Fruit fly (Drosophila melanogaster) whole organism, prepupa: Measurements from ENCODE around the gene ND-15.

Source experiments
- CG10631 ChIP-seq: fragments of 200-800 bp; sonication (Bioruptor generic); optimal IDR thresholded peaks from 2 replicates; lab custom pipeline; 2016; ENCODE audit warnings: missing biosample characterization, missing genetic modification characterization
- CG10669 ChIP-seq: fragments of 200-800 bp; sonication (Bioruptor generic); optimal IDR thresholded peaks from 3 replicates; lab custom pipeline; 2018; ENCODE audit warnings: missing biosample characterization, mild to moderate bottlenecking, missing genetic modification characterization, moderate library complexity
- CG11294 ChIP-seq: fragments of 200-800 bp; sonication (Bioruptor generic); IDR thresholded peaks from 2 replicates; pipeline ENCODE4 v1.3.6; 2022; ENCODE audit warnings: missing biosample characterization, missing genetic modification characterization
- CG11762 ChIP-seq: fragments of 200-800 bp; sonication (Bioruptor generic); optimal IDR thresholded peaks from 3 replicates; lab custom pipeline; 2016; ENCODE audit warnings: missing biosample characterization, missing genetic modification characterization; ENCODE audit not compliant: insufficient read depth
- CG11902 ChIP-seq: fragments of 200-800 bp; sonication (Bioruptor generic); optimal IDR thresholded peaks from 3 replicates; lab custom pipeline; 2016; ENCODE audit warnings: missing biosample characterization, missing genetic modification characterization
- CG1621 ChIP-seq: fragments of 200-800 bp; sonication (Bioruptor generic); optimal IDR thresholded peaks from 3 replicates; lab custom pipeline; 2018; ENCODE audit warnings: missing biosample characterization, mild to moderate bottlenecking, missing genetic modification characterization
- CG32006 ChIP-seq: fragments of 200-800 bp; sonication (Bioruptor generic); optimal IDR thresholded peaks from 3 replicates; lab custom pipeline; 2017; ENCODE audit warnings: missing biosample characterization, mild to moderate bottlenecking, missing genetic modification characterization
- CG3919 ChIP-seq: fragments of 200-800 bp; sonication (Bioruptor generic); optimal IDR thresholded peaks from 3 replicates; lab custom pipeline; 2016; ENCODE audit warnings: missing biosample characterization, missing genetic modification characterization
- CG4318 ChIP-seq: fragments of 200-800 bp; sonication (Bioruptor generic); optimal IDR thresholded peaks from 3 replicates; lab custom pipeline; 2017; ENCODE audit warnings: missing biosample characterization, mild to moderate bottlenecking, missing genetic modification characterization
- CG6276 ChIP-seq: fragments of 200-800 bp; sonication (Bioruptor generic); optimal IDR thresholded peaks from 2 replicates; lab custom pipeline; 2017; ENCODE audit warnings: missing biosample characterization, mild to moderate bottlenecking, missing genetic modification characterization
- CG6792 ChIP-seq: fragments of 200-800 bp; sonication (Bioruptor generic); optimal IDR thresholded peaks from 3 replicates; lab custom pipeline; 2016; ENCODE audit warnings: missing biosample characterization, missing genetic modification characterization
- CG6854 ChIP-seq: fragments of 200-800 bp; sonication (Bioruptor generic); optimal IDR thresholded peaks from 2 replicates; lab custom pipeline; 2017; ENCODE audit warnings: missing biosample characterization, mild to moderate bottlenecking, missing genetic modification characterization
- CG8119 ChIP-seq: fragments of 200-800 bp; sonication (Bioruptor generic); IDR thresholded peaks from 3 replicates; pipeline ENCODE4 v1.3.6; 2022; ENCODE audit warnings: missing biosample characterization, missing genetic modification characterization
- CG8319 ChIP-seq: fragments of 200-800 bp; sonication (Bioruptor generic); optimal IDR thresholded peaks from 3 replicates; lab custom pipeline; 2016; ENCODE audit warnings: missing biosample characterization, missing genetic modification characterization
- Eip75B ChIP-seq: fragments of 200-800 bp; sonication (Bioruptor generic); optimal IDR thresholded peaks from 3 replicates; lab custom pipeline; 2016; ENCODE audit warnings: missing biosample characterization, missing genetic modification characterization
- Eip78C ChIP-seq: fragments of 200-800 bp; sonication (Bioruptor generic); peaks from one replicate; lab custom pipeline; 2016; ENCODE audit warnings: missing biosample characterization, missing genetic modification characterization
- Eip93F ChIP-seq: fragments of 200-800 bp; sonication (Bioruptor generic); optimal IDR thresholded peaks from 2 replicates; lab custom pipeline; 2016; ENCODE audit warnings: missing biosample characterization, mild to moderate bottlenecking, missing genetic modification characterization
- Ets96B ChIP-seq: fragments of 200-800 bp; optimal IDR thresholded peaks from 2 replicates; lab custom pipeline; 2019; ENCODE audit warnings: missing biosample characterization, mild to moderate bottlenecking, missing genetic modification characterization, moderate library complexity
- Gug ChIP-seq: fragments of 200-800 bp; sonication (Bioruptor generic); IDR thresholded peaks from 2 replicates; pipeline ENCODE4 v1.3.6; 2022; ENCODE audit warnings: missing biosample characterization, missing genetic modification characterization
- Hr38 ChIP-seq: sonication (Bioruptor generic); optimal IDR thresholded peaks from 2 replicates; lab custom pipeline; 2016; ENCODE audit warnings: missing biosample characterization, missing genetic modification characterization
- Hr39 ChIP-seq: fragments of 200-800 bp; sonication (Bioruptor generic); optimal IDR thresholded peaks from 2 replicates; lab custom pipeline; 2016; ENCODE audit warnings: missing biosample characterization, missing genetic modification characterization
- Hr4 ChIP-seq: fragments of 200-800 bp; sonication (Bioruptor generic); optimal IDR thresholded peaks from 3 replicates; lab custom pipeline; 2016; ENCODE audit warnings: missing biosample characterization, missing genetic modification characterization
- Lpt ChIP-seq: fragments of 200-800 bp; sonication (Bioruptor generic); optimal IDR thresholded peaks from 3 replicates; lab custom pipeline; 2016; ENCODE audit warnings: missing biosample characterization, missing genetic modification characterization
- Met ChIP-seq: fragments of 200-800 bp; sonication (Bioruptor generic); optimal IDR thresholded peaks from 3 replicates; lab custom pipeline; 2016; ENCODE audit warnings: missing biosample characterization, missing genetic modification characterization
- OdsH ChIP-seq: fragments of 200-800 bp; sonication (Bioruptor generic); optimal IDR thresholded peaks from 3 replicates; lab custom pipeline; 2016; ENCODE audit warnings: missing biosample characterization, missing genetic modification characterization
- Smox ChIP-seq: fragments of 200-800 bp; sonication (Bioruptor generic); optimal IDR thresholded peaks from 3 replicates; lab custom pipeline; 2016; ENCODE audit warnings: missing biosample characterization, missing genetic modification characterization
- Sox14 ChIP-seq: fragments of 200-800 bp; sonication (Bioruptor generic); optimal IDR thresholded peaks from 3 replicates; lab custom pipeline; 2016; ENCODE audit warnings: missing biosample characterization, missing genetic modification characterization
- achi ChIP-seq: fragments of 200-800 bp; sonication (Bioruptor generic); optimal IDR thresholded peaks from 3 replicates; lab custom pipeline; 2016; ENCODE audit warnings: missing biosample characterization, missing genetic modification characterization
- dsx ChIP-seq: fragments of 200-800 bp; optimal IDR thresholded peaks from 3 replicates; lab custom pipeline; 2019; ENCODE audit warnings: missing biosample characterization, mild to moderate bottlenecking, missing genetic modification characterization, moderate library complexity; ENCODE audit not compliant: poor library complexity, severe bottlenecking
- eg ChIP-seq: fragments of 200-800 bp; sonication (Bioruptor generic); IDR thresholded peaks from 3 replicates; pipeline ENCODE4 v1.3.6; 2022; ENCODE audit warnings: missing biosample characterization, missing genetic modification characterization
- fd59A ChIP-seq: fragments of 200-800 bp; sonication (Bioruptor generic); optimal IDR thresholded peaks from 2 replicates; lab custom pipeline; 2017; ENCODE audit warnings: missing biosample characterization, mild to moderate bottlenecking, missing genetic modification characterization, missing genetic modification reagents
- fd85E ChIP-seq: fragments of 200-800 bp; sonication (Bioruptor generic); optimal IDR thresholded peaks from 3 replicates; lab custom pipeline; 2016; ENCODE audit warnings: missing biosample characterization, missing genetic modification characterization
- fkh ChIP-seq: fragments of 200-800 bp; sonication (Bioruptor generic); optimal IDR thresholded peaks from 3 replicates; lab custom pipeline; 2017; ENCODE audit warnings: missing biosample characterization, mild to moderate bottlenecking, missing genetic modification characterization, moderate library complexity
- lz ChIP-seq: fragments of 200-800 bp; sonication (Bioruptor generic); optimal IDR thresholded peaks from 3 replicates; lab custom pipeline; 2016; ENCODE audit warnings: missing biosample characterization, missing genetic modification characterization
- spab ChIP-seq: fragments of 200-800 bp; sonication (Bioruptor generic); optimal IDR thresholded peaks from 2 replicates; lab custom pipeline; 2017; ENCODE audit warnings: missing biosample characterization, mild to moderate bottlenecking, missing genetic modification characterization, missing genetic modification reagents
- ss ChIP-seq, 2 experiments: fragments of 200-800 bp; sonication (Bioruptor generic); optimal IDR thresholded peaks; 2 replicates in 1 of 2; 3 replicates in 1 of 2; lab custom pipeline; 2017 to 2018; ENCODE audit warnings: mild to moderate bottlenecking in 2 of 2, missing biosample characterization in 2 of 2, missing genetic modification characterization in 2 of 2, moderate library complexity in 1 of 2
- svp ChIP-seq: fragments of 200-800 bp; sonication (Bioruptor generic); peaks from one replicate; lab custom pipeline; 2016; ENCODE audit warnings: missing biosample characterization, missing genetic modification characterization
- vri ChIP-seq: fragments of 200-800 bp; sonication (Bioruptor generic); optimal IDR thresholded peaks from 3 replicates; lab custom pipeline; 2016; ENCODE audit warnings: missing biosample characterization, mild to moderate bottlenecking, missing genetic modification characterization

The ND-15 gene

dm6 chr2L:161453-162175, 47.1 kb downstream of the ND-15 start (continued):
- peak; percentile 90 for TF ChIP-seq Eip93F (GFP tag; lab: Kevin White, UChicago)

dm6 chr2L:162208-162607, 47.7 kb downstream of the ND-15 start:
- TF ChIP-seq CG10631 (GFP tag; lab: Kevin White, UChicago) (peak; percentile 25), dsx (no peak), Gug (GFP tag; lab: Robert Waterston, UW) (no peak), Smox (GFP tag; lab: Kevin White, UChicago) (no peak), CG8119 (GFP tag; lab: Robert Waterston, UW) (no peak), Eip78C (GFP tag; lab: Kevin White, UChicago) (peak; percentile 56)

- TF ChIP-seq fkh (GFP tag; lab: Kevin White, UChicago) = peak; percentile 24
- no peak for TF ChIP-seq fd85E (GFP tag; lab: Kevin White, UChicago)
- no peak for TF ChIP-seq CG1621 (tag; lab: Kevin White, UChicago)
- TF ChIP-seq Hr39 (GFP tag; lab: Kevin White, UChicago) = no peak
These were observed 48.7 kb downstream of the ND-15 start for dm6 chr2L:163229-163628.

- TF ChIP-seq fd85E (GFP tag; lab: Kevin White, UChicago) (no peak), CG11762 (GFP tag; lab: Kevin White, UChicago) (no peak), spab (no peak), achi (GFP tag; lab: Kevin White, UChicago) (no peak), vri (GFP tag; lab: Kevin White, UChicago) (peak; percentile 47), Met (peak; percentile 12), CG1621 (tag; lab: Kevin White, UChicago) (no peak), Sox14 (GFP tag; lab: Kevin White, UChicago) (peak; percentile 44), CG6854 (GFP tag; lab: Kevin White, UChicago) (peak; percentile 16), svp (peak; percentile 86), CG8319 (GFP tag; lab: Kevin White, UChicago) (no peak)
These were observed 50.8 kb downstream of the ND-15 start for dm6 chr2L:165253-165890.

- TF ChIP-seq CG11762 (GFP tag; lab: Kevin White, UChicago) = peak; percentile 85
- peak; percentile 94 for TF ChIP-seq CG32006 (GFP tag; lab: Kevin White, UChicago)
- TF ChIP-seq CG11902 (GFP tag; lab: Kevin White, UChicago) = no peak
- no peak for TF ChIP-seq eg (GFP tag; lab: Robert Waterston, UW)
- peak; percentile 84 for TF ChIP-seq Sox14 (GFP tag; lab: Kevin White, UChicago)
- peak; percentile 82 for TF ChIP-seq CG6792 (GFP tag; lab: Kevin White, UChicago)
- TF ChIP-seq Lpt (GFP tag; lab: Kevin White, UChicago) = peak; percentile 99
- peak; percentile 50 for TF ChIP-seq CG4318 (GFP tag; lab: Kevin White, UChicago)
- no peak for TF ChIP-seq CG11294 (GFP tag; lab: Robert Waterston, UW)
- peak; percentile 69 for TF ChIP-seq Smox (GFP tag; lab: Kevin White, UChicago)
- peak; percentile 75 for TF ChIP-seq CG10631 (GFP tag; lab: Kevin White, UChicago)
- no peak for TF ChIP-seq Gug (GFP tag; lab: Robert Waterston, UW)
- TF ChIP-seq lz = peak; percentile 52
- TF ChIP-seq ss (GFP tag; optimal IDR thresholded peaks at IDR 0.05; lab: Kevin White, UChicago) = peak; percentile 98 to 99
- TF ChIP-seq Hr38 (GFP tag; lab: Kevin White, UChicago) = peak; percentile 88
- peak; percentile 90 for TF ChIP-seq CG10669 (GFP tag; lab: Kevin White, UChicago)
- peak; percentile 97 for TF ChIP-seq vri (GFP tag; lab: Kevin White, UChicago)
- TF ChIP-seq Eip75B = peak; percentile 90
- peak; percentile 88 for TF ChIP-seq fd85E (GFP tag; lab: Kevin White, UChicago)
- TF ChIP-seq Hr4 (GFP tag; lab: Kevin White, UChicago) = peak; percentile 80
- TF ChIP-seq fd59A (GFP tag; lab: Kevin White, UChicago) = peak; percentile 81
- TF ChIP-seq CG8119 (GFP tag; lab: Robert Waterston, UW) = no peak
- peak; percentile 94 for TF ChIP-seq Ets96B (tag; lab: Kevin White, UChicago)
- TF ChIP-seq CG3919 (GFP tag; lab: Kevin White, UChicago) = peak; percentile 85
- peak; percentile 99 for TF ChIP-seq CG6276 (GFP tag; lab: Kevin White, UChicago)
- peak; percentile 85 for TF ChIP-seq OdsH (GFP tag; lab: Kevin White, UChicago)
These were observed 51.9 kb downstream of the ND-15 start for dm6 chr2L:166115-167069.
